Worm (Caenorhabditis elegans) whole organism, early embryonic: ENCODE data around the gene vab-1.

Source experiments
- B0310.2 ChIP-seq: sonication (generic microtip); optimal IDR thresholded peaks from 2 replicates; lab custom pipeline; 2016; ENCODE audit warnings: mild to moderate bottlenecking, missing genetic modification characterization, missing compliant biosample characterization
- F13C5.2 ChIP-seq: sonication (generic microtip); optimal IDR thresholded peaks from 2 replicates; lab custom pipeline; 2017; ENCODE audit warnings: mild to moderate bottlenecking, missing genetic modification characterization, inconsistent platforms, missing compliant biosample characterization
- aly-1 ChIP-seq: sonication (generic microtip); optimal IDR thresholded peaks from 2 replicates; lab custom pipeline; 2016; ENCODE audit warnings: missing genetic modification characterization, missing compliant biosample characterization
- ama-1 ChIP-seq: fragments of 150-350 bp; optimal IDR thresholded peaks from 2 replicates; lab custom pipeline; 2014
- ceh-13 ChIP-seq: fragments of 200-800 bp; sonication (Bioruptor generic); optimal IDR thresholded peaks from 2 replicates; lab custom pipeline; 2018; ENCODE audit warnings: mild to moderate bottlenecking, missing genetic modification characterization, missing compliant biosample characterization
- ceh-36 ChIP-seq: sonication (generic microtip); optimal IDR thresholded peaks from 2 replicates; lab custom pipeline; 2016; ENCODE audit warnings: missing genetic modification characterization, inconsistent platforms, missing compliant biosample characterization
- ets-7 ChIP-seq: sonication (generic microtip); optimal IDR thresholded peaks from 2 replicates; lab custom pipeline; 2016; ENCODE audit warnings: missing genotype, missing genetic modification characterization, missing compliant biosample characterization
- flt-1 ChIP-seq: fragments of 200-800 bp; sonication (Bioruptor generic); IDR thresholded peaks from 2 replicates; pipeline ENCODE4 v1.3.6; 2022; ENCODE audit warnings: missing genetic modification characterization, missing compliant biosample characterization
- hmbx-1 ChIP-seq: sonication (generic microtip); optimal IDR thresholded peaks from 2 replicates; lab custom pipeline; 2016; ENCODE audit warnings: mild to moderate bottlenecking, missing genetic modification characterization, missing compliant biosample characterization
- hmg-4 ChIP-seq: fragments of 200-800 bp; sonication (Bioruptor generic); optimal IDR thresholded peaks from 2 replicates; lab custom pipeline; 2018; ENCODE audit warnings: mild to moderate bottlenecking, missing genetic modification characterization, missing compliant biosample characterization
- hnd-1 ChIP-seq: sonication (generic microtip); optimal IDR thresholded peaks from 2 replicates; lab custom pipeline; 2016; ENCODE audit warnings: missing genetic modification characterization, missing compliant biosample characterization
- pes-1 ChIP-seq: fragments of 200-800 bp; sonication (Bioruptor generic); IDR thresholded peaks from 2 replicates; pipeline ENCODE4 v1.3.6; 2022; ENCODE audit warnings: missing genetic modification reagents, missing genetic modification characterization, missing compliant biosample characterization
- scrt-1 ChIP-seq: fragments of 200-800 bp; sonication (Bioruptor generic); IDR thresholded peaks from 2 replicates; pipeline ENCODE4 v1.3.6; 2022; ENCODE audit warnings: missing genetic modification characterization, missing compliant biosample characterization
- sea-1 ChIP-seq: fragments of 200-800 bp; sonication (Bioruptor generic); conservative IDR thresholded peaks from 2 replicates; pipeline ENCODE4 v1.3.6; 2022; ENCODE audit warnings: missing genetic modification characterization, missing compliant biosample characterization
- tbx-11 ChIP-seq: fragments of 200-800 bp; sonication (Bioruptor generic); IDR thresholded peaks from 2 replicates; pipeline ENCODE4 v1.3.6; 2022; ENCODE audit warnings: missing genetic modification characterization, missing compliant biosample characterization
- tbx-37 ChIP-seq: fragments of 200-800 bp; sonication (Bioruptor generic); conservative IDR thresholded peaks from 2 replicates; pipeline ENCODE4 v1.3.6; 2022; ENCODE audit warnings: missing genetic modification reagents, missing genetic modification characterization, missing compliant biosample characterization
- tra-4 ChIP-seq: sonication (generic microtip); optimal IDR thresholded peaks from 2 replicates; lab custom pipeline; 2017; ENCODE audit warnings: missing genetic modification characterization, missing compliant biosample characterization

vab-1 gene

DNA sequence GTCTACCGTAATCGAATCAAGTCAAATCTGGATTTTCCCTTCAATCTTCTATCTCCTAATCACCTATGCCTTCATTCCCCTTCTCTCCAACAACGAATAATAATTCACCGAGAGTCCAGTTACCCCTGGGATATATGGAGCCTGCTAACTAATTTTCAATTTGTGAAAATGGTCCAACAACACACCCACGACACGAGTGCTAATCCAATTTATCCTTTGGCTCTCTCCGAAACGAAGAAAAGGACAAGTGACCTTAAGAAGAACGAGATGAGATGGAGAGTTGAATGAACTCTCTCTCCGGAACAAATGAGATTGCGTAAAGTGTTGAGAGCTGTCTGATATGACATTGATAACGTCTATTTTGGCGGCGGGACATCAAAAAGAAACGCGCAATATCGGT is 12.5 kb downstream of the vab-1 start:
- no peak for TF ChIP-seq B0310.2
- no peak for TF ChIP-seq ama-1 (lab: Kevin White, UChicago)
- no peak for TF ChIP-seq F13C5.2

DNA sequence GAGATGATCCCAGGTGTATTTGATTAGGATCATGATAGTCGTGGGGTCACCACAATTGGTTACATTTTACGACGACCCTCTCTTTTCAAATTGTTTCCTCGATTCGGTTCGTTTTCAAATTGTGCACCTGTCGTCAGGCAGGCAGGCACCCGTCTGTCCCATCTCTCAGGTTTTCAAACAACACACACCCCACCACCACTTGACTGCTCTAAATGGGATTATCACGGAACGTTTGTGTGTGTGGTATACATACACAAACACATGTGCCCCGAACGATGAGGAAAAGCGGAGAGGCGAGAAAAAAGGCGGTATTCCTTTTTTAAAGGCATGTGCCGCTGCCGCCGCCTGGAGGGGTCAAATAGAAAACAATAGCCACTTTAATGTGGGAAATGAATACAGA is 13.5 kb downstream of the vab-1 start:
- TF ChIP-seq hnd-1 (no peak), F13C5.2 (no peak), ama-1 (lab: Kevin White, UChicago) (no peak), ceh-36 (tag; lab: Kevin White, UChicago) (peak; percentile 54), hmg-4 (GFP tag; lab: Kevin White, UChicago) (peak; percentile 10), aly-1 (tag; lab: Kevin White, UChicago) (no peak)

DNA sequence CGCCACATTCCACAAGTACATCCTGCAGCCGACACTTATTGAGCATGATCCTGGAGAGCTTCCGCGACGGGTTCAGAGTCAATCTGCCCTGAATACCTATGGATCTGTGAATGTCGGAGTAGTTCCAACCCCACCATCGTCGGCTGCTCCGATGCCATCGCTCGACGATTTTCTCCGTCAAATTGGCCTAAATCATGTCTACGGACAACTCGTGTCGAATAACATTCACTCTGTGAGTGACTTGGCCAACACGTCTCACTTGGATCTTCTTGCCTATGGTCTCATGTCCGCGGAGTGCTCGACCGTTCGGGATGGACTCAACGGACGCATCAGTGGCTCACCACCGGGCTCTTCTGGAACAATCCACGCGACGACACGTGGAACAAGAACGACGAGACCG is 18.3 kb downstream of the vab-1 start:
- TF ChIP-seq tbx-37 (no peak), hnd-1 (no peak), ceh-13 (GFP tag; lab: Kevin White, UChicago) (no peak), tra-4 (tag; lab: Kevin White, UChicago) (no peak), scrt-1 (GFP tag; lab: Robert Waterston, UW) (no peak), ama-1 (lab: Kevin White, UChicago) (no peak), ceh-36 (tag; lab: Kevin White, UChicago) (no peak), flt-1 (GFP tag; lab: Robert Waterston, UW) (no peak), B0310.2 (no peak), hmbx-1 (no peak), F13C5.2 (no peak), tbx-11 (GFP tag; lab: Robert Waterston, UW) (no peak)

DNA sequence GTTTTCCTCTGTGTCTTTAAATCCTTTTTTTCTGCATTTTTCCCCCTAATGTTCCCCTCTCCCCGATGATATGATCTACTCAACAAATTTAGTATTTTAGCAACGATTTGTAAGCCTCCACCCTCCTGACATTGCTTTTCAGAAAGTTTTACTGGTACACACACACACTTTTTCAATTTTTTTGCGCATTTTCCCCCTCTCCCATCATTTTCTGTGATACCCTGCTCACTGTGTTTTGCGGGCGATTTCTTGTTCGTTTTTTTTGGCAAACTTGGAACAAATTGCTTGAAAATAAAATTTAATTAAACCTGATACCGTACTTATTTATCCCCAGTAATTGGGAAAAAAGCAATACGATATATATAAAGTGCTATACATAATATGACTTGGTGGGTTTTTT is 18.9 kb downstream of the vab-1 start:
- TF ChIP-seq ama-1 (lab: Kevin White, UChicago) (peak; percentile 29), ceh-13 (GFP tag; lab: Kevin White, UChicago) (no peak)

DNA sequence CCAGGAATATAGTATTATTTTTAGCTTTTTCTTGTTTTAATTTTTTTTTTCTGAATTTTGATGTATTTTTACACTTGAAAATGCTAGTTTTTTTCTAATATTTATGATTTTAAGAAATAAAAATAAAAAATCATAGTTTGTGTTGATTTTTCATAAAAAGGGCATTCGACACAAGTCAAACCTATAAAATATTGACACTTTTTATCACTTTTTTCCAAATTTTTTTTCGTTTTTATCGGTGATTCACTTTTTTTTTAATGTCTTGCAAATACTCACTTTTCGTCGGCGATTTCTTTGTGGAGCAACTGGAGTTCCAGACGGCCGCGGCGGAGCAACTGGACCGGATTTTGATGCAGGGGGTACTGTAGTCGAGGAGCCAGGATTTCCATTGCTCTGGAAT is 25.6 kb downstream of the vab-1 start:
- TF ChIP-seq ceh-13 (GFP tag; lab: Kevin White, UChicago) (no peak), sea-1 (GFP tag; lab: Robert Waterston, UW) (no peak), hmg-4 (GFP tag; lab: Kevin White, UChicago) (no peak), ama-1 (lab: Kevin White, UChicago) (no peak), ets-7 (tag; lab: Kevin White, UChicago) (no peak), tbx-11 (GFP tag; lab: Robert Waterston, UW) (no peak), tra-4 (tag; lab: Kevin White, UChicago) (no peak), flt-1 (GFP tag; lab: Robert Waterston, UW) (no peak), scrt-1 (GFP tag; lab: Robert Waterston, UW) (no peak)

DNA sequence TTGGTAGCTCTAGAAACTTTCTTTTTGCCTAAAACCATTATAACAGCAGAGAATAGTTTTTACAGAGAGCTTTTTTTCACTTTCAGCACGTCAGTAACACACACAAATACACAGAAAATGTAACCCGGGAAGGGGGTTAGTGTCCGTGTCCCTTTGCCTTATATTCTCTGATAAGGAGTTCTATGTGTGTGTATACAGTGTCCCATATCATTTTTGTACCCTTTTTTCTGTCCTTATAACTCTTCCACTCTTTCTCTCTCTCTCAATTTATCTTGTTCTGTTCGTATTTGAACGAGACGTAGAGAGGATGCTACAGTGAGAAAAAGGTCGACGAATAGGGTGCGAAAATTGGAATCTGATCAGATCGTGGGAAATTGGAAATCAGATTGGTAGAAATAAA is 27.0 kb downstream of the vab-1 start:
- TF ChIP-seq flt-1 (GFP tag; lab: Robert Waterston, UW): no peak
- TF ChIP-seq sea-1 (GFP tag; lab: Robert Waterston, UW): no peak
- no peak for TF ChIP-seq tbx-37
- no peak for TF ChIP-seq hmg-4 (GFP tag; lab: Kevin White, UChicago)
- TF ChIP-seq hmbx-1: no peak
- TF ChIP-seq ceh-13 (GFP tag; lab: Kevin White, UChicago): no peak
- no peak for TF ChIP-seq aly-1 (tag; lab: Kevin White, UChicago)
- no peak for TF ChIP-seq pes-1 (GFP tag; lab: Robert Waterston, UW)
- no peak for TF ChIP-seq ceh-36 (tag; lab: Kevin White, UChicago)
- no peak for TF ChIP-seq B0310.2
- TF ChIP-seq scrt-1 (GFP tag; lab: Robert Waterston, UW): no peak
- TF ChIP-seq F13C5.2: no peak
- TF ChIP-seq ets-7 (tag; lab: Kevin White, UChicago): no peak
- no peak for TF ChIP-seq ama-1 (lab: Kevin White, UChicago)
- TF ChIP-seq tbx-11 (GFP tag; lab: Robert Waterston, UW): no peak
- no peak for TF ChIP-seq tra-4 (tag; lab: Kevin White, UChicago)
- no peak for TF ChIP-seq hnd-1

DNA sequence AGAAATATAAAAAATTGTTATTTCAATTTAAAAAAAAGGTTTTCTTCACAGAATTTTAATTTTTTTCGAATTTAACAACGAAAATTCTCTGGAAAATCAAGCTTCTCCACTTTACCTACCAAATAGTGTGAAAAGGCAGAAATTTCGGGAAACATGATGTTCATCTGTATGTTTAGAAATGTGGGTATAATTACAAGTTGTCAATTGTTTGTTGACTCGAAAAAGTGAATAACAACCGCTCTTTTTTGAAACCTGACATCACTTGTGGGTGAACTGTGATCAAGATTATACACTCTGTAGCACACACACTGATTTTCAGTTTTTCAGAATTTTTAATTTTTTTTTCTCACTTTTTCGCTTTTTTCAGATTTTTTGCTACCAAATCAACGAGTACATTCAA is 28.0 kb downstream of the vab-1 start:
- no peak for TF ChIP-seq aly-1 (tag; lab: Kevin White, UChicago)
- no peak for TF ChIP-seq tbx-37
- TF ChIP-seq F13C5.2: no peak
- no peak for TF ChIP-seq tra-4 (tag; lab: Kevin White, UChicago)
- no peak for TF ChIP-seq flt-1 (GFP tag; lab: Robert Waterston, UW)
- TF ChIP-seq ceh-36 (tag; lab: Kevin White, UChicago): no peak

DNA sequence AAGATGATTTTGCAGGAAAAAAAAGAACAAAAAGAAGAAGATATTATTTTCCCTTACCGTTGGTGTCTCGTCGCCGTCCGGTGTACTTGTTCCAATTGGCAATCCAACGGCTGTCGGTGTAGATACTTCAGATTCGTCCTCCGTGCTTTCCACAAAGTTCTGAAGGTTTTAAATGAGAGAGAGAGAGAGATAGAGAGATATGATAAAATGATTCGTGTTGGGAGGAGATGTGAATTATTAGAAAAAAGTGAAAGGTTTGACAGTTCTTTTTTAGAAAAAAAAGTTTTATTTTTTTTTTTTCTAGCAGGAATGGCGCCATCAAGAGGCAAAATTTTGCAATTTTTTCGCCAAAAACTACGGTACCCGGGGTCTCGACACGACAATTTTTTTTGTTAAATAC is 28.5 kb downstream of the vab-1 start:
- TF ChIP-seq ceh-13 (GFP tag; lab: Kevin White, UChicago): no peak
- no peak for TF ChIP-seq F13C5.2
- TF ChIP-seq B0310.2: no peak
- TF ChIP-seq pes-1 (GFP tag; lab: Robert Waterston, UW): no peak
- TF ChIP-seq ets-7 (tag; lab: Kevin White, UChicago): no peak
- TF ChIP-seq flt-1 (GFP tag; lab: Robert Waterston, UW): no peak
- TF ChIP-seq tra-4 (tag; lab: Kevin White, UChicago): no peak
- TF ChIP-seq tbx-37: no peak
- TF ChIP-seq ama-1 (lab: Kevin White, UChicago): no peak
- no peak for TF ChIP-seq scrt-1 (GFP tag; lab: Robert Waterston, UW)
- TF ChIP-seq hmg-4 (GFP tag; lab: Kevin White, UChicago): no peak
- no peak for TF ChIP-seq hnd-1
- no peak for TF ChIP-seq ceh-36 (tag; lab: Kevin White, UChicago)
- no peak for TF ChIP-seq sea-1 (GFP tag; lab: Robert Waterston, UW)

DNA sequence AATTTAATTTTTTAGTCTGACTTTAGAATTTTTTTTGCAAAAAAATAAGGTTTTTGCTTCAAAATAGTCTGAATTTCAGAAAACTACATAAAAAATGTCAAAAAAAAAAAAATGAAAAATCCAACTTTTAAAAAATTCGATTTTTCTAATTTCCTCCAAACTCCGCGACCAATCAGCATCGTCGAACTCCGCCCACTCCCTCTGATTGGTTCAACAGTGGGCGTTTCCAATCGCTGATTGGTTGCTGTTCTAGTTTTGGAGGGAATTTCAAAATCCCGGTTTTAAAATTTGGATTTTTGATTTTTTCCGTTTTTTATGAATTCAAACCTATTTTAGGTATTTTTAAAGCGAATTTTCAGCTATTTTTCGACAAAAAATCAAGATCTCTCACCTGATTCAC is 29.0 kb downstream of the vab-1 start:
- no peak for TF ChIP-seq hmbx-1
- TF ChIP-seq sea-1 (GFP tag; lab: Robert Waterston, UW): no peak
- no peak for TF ChIP-seq tbx-11 (GFP tag; lab: Robert Waterston, UW)
- TF ChIP-seq aly-1 (tag; lab: Kevin White, UChicago): no peak
- no peak for TF ChIP-seq ceh-36 (tag; lab: Kevin White, UChicago)
- TF ChIP-seq hnd-1: no peak
- no peak for TF ChIP-seq ceh-13 (GFP tag; lab: Kevin White, UChicago)
- no peak for TF ChIP-seq ama-1 (lab: Kevin White, UChicago)
- TF ChIP-seq pes-1 (GFP tag; lab: Robert Waterston, UW): no peak
- no peak for TF ChIP-seq B0310.2
